Worm (Caenorhabditis elegans) whole organism, mixed stage, embryonic: ENCODE data around the gene cand-1.

Experiments used
- elt-3 ChIP-seq: fragments of 150-350 bp; optimal IDR thresholded peaks from 2 replicates; lab custom pipeline; 2014; ENCODE audit warnings: missing biosample characterization, missing genetic modification characterization
- hlh-1 ChIP-seq: fragments of 150-350 bp; optimal IDR thresholded peaks from 2 replicates; lab custom pipeline; 2014; ENCODE audit warnings: missing biosample characterization, missing genetic modification reagents, missing genetic modification characterization
- lin-13 ChIP-seq: fragments of 150-350 bp; optimal IDR thresholded peaks from 2 replicates; lab custom pipeline; 2014; ENCODE audit warnings: missing biosample characterization, missing genetic modification characterization
- lsy-2 ChIP-seq: fragments of 150-350 bp; optimal IDR thresholded peaks from 2 replicates; lab custom pipeline; 2014; ENCODE audit warnings: missing biosample characterization, missing genetic modification characterization
- mep-1 ChIP-seq: fragments of 150-350 bp; optimal IDR thresholded peaks from 2 replicates; lab custom pipeline; 2017; ENCODE audit warnings: missing biosample characterization, missing genetic modification reagents, missing genetic modification characterization, inconsistent platforms
- nhr-12 ChIP-seq: fragments of 150-350 bp; optimal IDR thresholded peaks from 2 replicates; lab custom pipeline; 2014; ENCODE audit warnings: missing biosample characterization, missing genetic modification characterization
- nhr-76 ChIP-seq: sonication (generic microtip); optimal IDR thresholded peaks from 2 replicates; lab custom pipeline; 2017; ENCODE audit warnings: missing biosample characterization, missing genetic modification characterization
- pha-4 ChIP-seq: fragments of 150-350 bp; optimal IDR thresholded peaks from 2 replicates; lab custom pipeline; 2018; ENCODE audit warnings: missing biosample characterization, missing genetic modification reagents, missing genetic modification characterization
- unc-39 ChIP-seq: fragments of 150-350 bp; optimal IDR thresholded peaks from 2 replicates; lab custom pipeline; 2014; ENCODE audit warnings: missing biosample characterization, missing genetic modification characterization
- ztf-11 ChIP-seq: fragments of 150-350 bp; optimal IDR thresholded peaks from 2 replicates; lab custom pipeline; 2014; ENCODE audit warnings: missing biosample characterization, missing genetic modification characterization

DNA sequence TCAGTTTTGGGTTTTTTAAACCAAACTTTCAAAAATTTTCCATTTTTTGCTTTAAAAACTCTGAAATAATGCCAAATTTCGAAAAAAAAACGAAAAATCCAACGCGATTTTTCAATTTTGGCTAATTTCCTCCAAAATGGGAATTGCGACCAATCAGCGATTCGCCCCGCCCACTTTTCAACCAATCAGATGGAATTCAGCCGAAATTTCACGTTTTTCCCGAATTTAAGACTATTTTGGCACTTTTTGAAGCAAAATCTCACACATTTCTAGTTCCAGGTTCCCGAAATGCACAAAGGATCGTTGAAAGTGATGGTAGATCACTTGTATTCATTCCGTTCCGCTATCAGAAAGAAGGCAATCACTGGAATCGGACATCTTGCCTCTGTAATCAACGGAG lies 2.1 kb downstream of the cand-1 start:
- TF ChIP-seq lsy-2 (tag; lab: Kevin White, UChicago) (no peak), mep-1 (no peak), ztf-11 (tag; lab: Kevin White, UChicago) (no peak), unc-39 (tag; lab: Kevin White, UChicago) (no peak), pha-4 (tag; lab: Kevin White, UChicago) (no peak), elt-3 (no peak), hlh-1 (tag; lab: Kevin White, UChicago) (no peak), lin-13 (tag; lab: Kevin White, UChicago) (no peak), nhr-76 (tag; lab: Kevin White, UChicago) (no peak), nhr-12 (tag; lab: Kevin White, UChicago) (no peak)
